Worm (Caenorhabditis elegans): ENCODE data around the gene C08F8.6.

C08F8.6 gene

ce11 chrIV:11118837-11119491, 45.8 kb downstream of the C08F8.6 start, which contains the start of the genes imp-2 and enpl-1 (continued):
- TF ChIP-seq ama-1 (optimal IDR thresholded peaks at IDR 0.05) (no peak), ama-1 (GFP tag; optimal IDR thresholded peaks at IDR 0.05) (peak in 1 of 2 experiments; percentile 41), lir-1 (GFP tag; conservative IDR thresholded peaks at IDR 0.05) (peak; percentile 58; the same call in 1 of the 2 replicates), F57A8.1 (GFP tag; optimal IDR thresholded peaks at IDR 0.05) (peak; percentile 40), C06A6.2 (GFP tag; conservative IDR thresholded peaks at IDR 0.05) (peak; percentile 80), athp-1 (tag; optimal IDR thresholded peaks at IDR 0.05) (peak; percentile 22), let-526 (GFP tag; IDR thresholded peaks at IDR 0.05) (peak; percentile 40; the same call in 1 of the 2 replicates), attf-6 (GFP tag; IDR thresholded peaks at IDR 0.05) (no peak), F39B2.1 (GFP tag; IDR thresholded peaks at IDR 0.05) (no peak), K11D2.4 (GFP tag; IDR thresholded peaks at IDR 0.05) (peak; percentile 60), unc-62 (GFP tag; optimal IDR thresholded peaks at IDR 0.05) (peak; percentile 11), K12H6.12 (tag; optimal IDR thresholded peaks at IDR 0.05) (peak; percentile 86), hlh-12 (tag; optimal IDR thresholded peaks at IDR 0.05) (no peak), madf-8 (GFP tag; conservative IDR thresholded peaks at IDR 0.05) (no peak; the same call in 1 of the 2 replicates), egl-44 (GFP tag; IDR thresholded peaks at IDR 0.05) (peak; percentile 55; the same call in 1 of the 2 replicates), ets-4 (GFP tag; optimal IDR thresholded peaks at IDR 0.05) (peak; percentile 80), ztf-25 (GFP tag; IDR thresholded peaks at IDR 0.05) (0 out of 2 replicates have a peak, but pooled peaks have one; percentile 30), ceh-27 (GFP tag; optimal IDR thresholded peaks at IDR 0.05) (peak; percentile 88), rec-8 (tag; optimal IDR thresholded peaks at IDR 0.05) (no peak), tlf-1 (GFP tag; optimal IDR thresholded peaks at IDR 0.05) (peak; percentile 86), ceh-100 (GFP tag; IDR thresholded peaks at IDR 0.05) (peak; percentile 77), somi-1 (GFP tag; optimal IDR thresholded peaks at IDR 0.05) (peak; percentile 74), attf-5 (GFP tag; optimal IDR thresholded peaks at IDR 0.05) (peak; percentile 88), bed-2 (GFP tag; IDR thresholded peaks at IDR 0.05) (no peak), tbx-9 (tag; optimal IDR thresholded peaks at IDR 0.05; ENCODE audit: borderline replicate concordance) (no peak), snpc-1.1 (tag; optimal IDR thresholded peaks at IDR 0.05; ENCODE audit: insufficient read depth) (no peak), mxl-1 (tag; optimal IDR thresholded peaks at IDR 0.05) (no peak), F10E7.11 (tag; optimal IDR thresholded peaks at IDR 0.05) (no peak), efl-1 (GFP tag; optimal IDR thresholded peaks at IDR 0.05) (peak; percentile 23), ztf-22 (GFP tag; optimal IDR thresholded peaks at IDR 0.05) (peak; percentile 48), F49E8.2 (tag; optimal IDR thresholded peaks at IDR 0.05; ENCODE audit: insufficient read depth) (peak; percentile 34), lin-54 (GFP tag; optimal IDR thresholded peaks at IDR 0.05) (peak; percentile 82), B0261.1 (tag; optimal IDR thresholded peaks at IDR 0.05) (no peak), ztf-26 (tag; optimal IDR thresholded peaks at IDR 0.05) (peak; percentile 37), D2030.7 (GFP tag; IDR thresholded peaks at IDR 0.05) (peak; percentile 53; the same call in 1 of the 2 replicates), die-1 (tag; optimal IDR thresholded peaks at IDR 0.05) (peak; percentile 12), tbp1 (GFP tag; optimal IDR thresholded peaks at IDR 0.05) (peak; percentile 65), ztf-18 (tag; optimal IDR thresholded peaks at IDR 0.05) (peak; percentile 76), B0019.2 (GFP tag; conservative IDR thresholded peaks at IDR 0.05) (no peak), Y67H2A.10 (GFP tag; conservative IDR thresholded peaks at IDR 0.05) (0 out of 2 replicates have a peak, but pooled peaks have one; percentile 48), zfh-2 (GFP tag; conservative IDR thresholded peaks at IDR 0.05) (peak; percentile 97)

Data from whole organism, young adult.